Fruit fly (Drosophila melanogaster) whole organism, adult: Measurements from ENCODE around the gene Hmu.

Experiments
- CG14711 ChIP-seq: fragments of 200-800 bp; sonication (Bioruptor generic); optimal IDR thresholded peaks from 2 replicates; lab custom pipeline; 2018; ENCODE audit warnings: missing biosample characterization, mild to moderate bottlenecking, missing genetic modification characterization, moderate library complexity
- CG1620 ChIP-seq: fragments of 200-800 bp; sonication (Bioruptor generic); optimal IDR thresholded peaks from 2 replicates; lab custom pipeline; 2016; ENCODE audit warnings: missing biosample characterization, missing genetic modification characterization
- CG33017 ChIP-seq: fragments of 200-800 bp; sonication (Bioruptor generic); optimal IDR thresholded peaks from 2 replicates; lab custom pipeline; 2018; ENCODE audit warnings: missing biosample characterization, mild to moderate bottlenecking, missing genetic modification characterization, moderate library complexity
- CG5204 ChIP-seq: fragments of 200-800 bp; sonication (Bioruptor generic); optimal IDR thresholded peaks from 2 replicates; lab custom pipeline; 2016; ENCODE audit warnings: missing biosample characterization, missing genetic modification characterization
- CG7101 ChIP-seq: fragments of 200-800 bp; sonication (Bioruptor generic); optimal IDR thresholded peaks from 2 replicates; lab custom pipeline; 2018; ENCODE audit warnings: missing biosample characterization, mild to moderate bottlenecking, missing genetic modification characterization, moderate library complexity
- Clk ChIP-seq: fragments of 200-800 bp; sonication (Bioruptor generic); optimal IDR thresholded peaks from 2 replicates; lab custom pipeline; 2017; ENCODE audit warnings: missing biosample characterization, missing genetic modification characterization
- Crg-1 ChIP-seq: fragments of 200-800 bp; sonication (Bioruptor generic); optimal IDR thresholded peaks from 2 replicates; lab custom pipeline; 2016; ENCODE audit warnings: missing biosample characterization, missing genetic modification characterization
- Hr96 ChIP-seq: fragments of 200-800 bp; sonication (Bioruptor generic); optimal IDR thresholded peaks from 2 replicates; lab custom pipeline; 2016; ENCODE audit warnings: missing biosample characterization, missing genetic modification characterization
- bab1 ChIP-seq: fragments of 200-800 bp; sonication (Bioruptor generic); optimal IDR thresholded peaks from 3 replicates; lab custom pipeline; 2019; ENCODE audit warnings: missing biosample characterization, mild to moderate bottlenecking, missing genetic modification characterization, moderate library complexity
- cic ChIP-seq: fragments of 200-800 bp; sonication (Bioruptor generic); optimal IDR thresholded peaks from 2 replicates; lab custom pipeline; 2017; ENCODE audit warnings: missing biosample characterization, mild to moderate bottlenecking, missing genetic modification characterization, moderate library complexity
- pad ChIP-seq: fragments of 200-800 bp; sonication (Bioruptor generic); optimal IDR thresholded peaks from 3 replicates; lab custom pipeline; 2017; ENCODE audit warnings: missing biosample characterization, missing genetic modification characterization, mild to moderate bottlenecking, moderate library complexity, missing genetic modification reagents
- tj ChIP-seq: fragments of 200-800 bp; sonication (Bioruptor generic); optimal IDR thresholded peaks from 3 replicates; lab custom pipeline; 2017; ENCODE audit warnings: missing biosample characterization, mild to moderate bottlenecking, missing genetic modification characterization, moderate library complexity
- toe ChIP-seq: fragments of 200-800 bp; sonication (Bioruptor generic); optimal IDR thresholded peaks from 2 replicates; lab custom pipeline; 2016; ENCODE audit warnings: missing biosample characterization, missing genetic modification characterization

DNA sequence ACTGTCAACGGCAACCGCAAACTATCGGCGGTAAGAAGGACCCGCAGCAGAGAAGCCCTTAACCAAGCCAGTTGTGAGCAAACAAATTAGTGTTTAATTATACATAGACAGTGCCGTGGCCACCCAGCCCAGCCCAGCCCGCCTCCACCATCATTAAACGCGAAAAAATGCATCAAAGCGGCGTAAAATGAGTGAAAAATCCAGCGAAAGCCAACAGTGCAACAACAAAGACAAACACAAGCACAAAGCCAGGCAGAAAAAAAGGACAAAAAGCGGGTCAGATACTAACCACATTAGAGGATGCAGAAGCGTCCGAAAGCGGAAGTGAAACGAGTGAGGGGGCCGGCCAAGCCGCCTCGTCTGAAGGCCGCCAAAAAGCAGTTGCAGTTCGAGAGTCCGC, 51.8 kb downstream of the Hmu start, which contains the start of gene CG42534:
- no peak for TF ChIP-seq cic (GFP tag; lab: Kevin White, UChicago)
- TF ChIP-seq Hr96 (GFP tag; lab: Kevin White, UChicago) = no peak
- TF ChIP-seq Crg-1 (GFP tag; lab: Kevin White, UChicago) = no peak
- TF ChIP-seq pad (GFP tag; lab: Kevin White, UChicago) = no peak
- no peak for TF ChIP-seq tj (GFP tag; lab: Kevin White, UChicago)
- no peak for TF ChIP-seq CG1620
- TF ChIP-seq CG5204 (GFP tag; lab: Kevin White, UChicago) = no peak
- TF ChIP-seq CG33017 (tag; lab: Kevin White, UChicago) = no peak
- TF ChIP-seq toe (GFP tag; lab: Kevin White, UChicago) = no peak
- no peak for TF ChIP-seq CG14711 (tag; lab: Kevin White, UChicago)
- no peak for TF ChIP-seq bab1 (GFP tag; lab: Kevin White, UChicago)
- TF ChIP-seq Clk (GFP tag; lab: Kevin White, UChicago) = no peak
- no peak for TF ChIP-seq CG7101
